Worm (Caenorhabditis elegans): ENCODE results near the gene F10C1.23.

Gene F10C1.23

ce11 chrII:5806563-5806962 lies 48.7 kb downstream of the F10C1.23 start:
- TF ChIP-seq dao-5 (tag; optimal IDR thresholded peaks at IDR 0.05) (no peak), him-1 (tag; optimal IDR thresholded peaks at IDR 0.05) (no peak), W03F9.2 (tag; optimal IDR thresholded peaks at IDR 0.05) (no peak)

All from whole organism, L4/young adult.